Worm (Caenorhabditis elegans) whole organism, L2 larva: ENCODE data around the gene T24D5.4.

Experiments used
- egl-27 ChIP-seq: sonication (generic microtip); optimal IDR thresholded peaks from 3 replicates; lab custom pipeline; 2017; ENCODE audit warnings: missing biosample characterization, missing genetic modification reagents, missing genetic modification characterization
- gmeb-1 ChIP-seq: fragments of 150-350 bp; optimal IDR thresholded peaks from 2 replicates; lab custom pipeline; 2014; ENCODE audit warnings: missing biosample characterization, missing genetic modification characterization
- lin-13 ChIP-seq: fragments of 150-350 bp; optimal IDR thresholded peaks from 2 replicates; lab custom pipeline; 2014; ENCODE audit warnings: missing biosample characterization, missing genetic modification reagents, missing genetic modification characterization
- lin-39 ChIP-seq: fragments of 150-350 bp; optimal IDR thresholded peaks from 2 replicates; lab custom pipeline; 2014; ENCODE audit warnings: missing biosample characterization, missing genetic modification reagents, missing genetic modification characterization
- nhr-11 ChIP-seq: fragments of 150-350 bp; optimal IDR thresholded peaks from 2 replicates; lab custom pipeline; 2014; ENCODE audit warnings: missing biosample characterization, missing genetic modification characterization
- sma-3 ChIP-seq: sonication (generic microtip); optimal IDR thresholded peaks from 2 replicates; lab custom pipeline; 2016; ENCODE audit warnings: missing genetic modification reagents, missing genetic modification characterization, missing compliant biosample characterization
- unc-62 ChIP-seq: fragments of 150-350 bp; optimal IDR thresholded peaks from 2 replicates; lab custom pipeline; 2014; ENCODE audit warnings: missing biosample characterization, missing genetic modification reagents, missing genetic modification characterization

DNA sequence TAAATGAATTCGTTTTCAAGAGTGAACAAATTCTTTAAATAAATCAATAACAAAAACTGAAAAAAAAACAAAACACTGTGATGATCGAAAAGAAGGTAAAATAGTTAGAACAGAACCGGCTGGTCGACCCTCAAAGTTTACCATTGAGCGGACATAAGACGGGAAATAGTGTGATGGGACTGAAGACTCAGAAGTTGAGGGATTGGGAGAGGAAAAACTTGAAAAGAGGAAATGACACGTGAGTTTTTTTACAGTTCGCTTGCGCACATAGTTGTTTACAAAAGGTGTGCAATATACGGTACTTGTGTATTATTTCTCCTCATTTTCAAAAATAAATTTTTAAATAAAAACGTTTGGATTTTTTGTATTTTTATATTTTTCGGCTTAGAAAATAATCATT lies 46.0 kb downstream of the T24D5.4 start:
- no peak for TF ChIP-seq unc-62
- no peak for TF ChIP-seq lin-39 (tag; lab: Kevin White, UChicago)
- no peak for TF ChIP-seq gmeb-1 (tag; lab: Kevin White, UChicago)
- TF ChIP-seq sma-3 (GFP tag; lab: Kevin White, UChicago) = no peak
- no peak for TF ChIP-seq egl-27
- no peak for TF ChIP-seq lin-13 (GFP tag; lab: Kevin White, UChicago)
- no peak for TF ChIP-seq nhr-11
